Fruit fly (Drosophila melanogaster) S2 (cell line): ENCODE results near the gene Myo28B1.

Experiments used
- CG8478 ChIP-seq: fragments of >200 bp; optimal IDR thresholded peaks from 2 replicates; lab custom pipeline; 2018
- CTCF ChIP-seq, 2 experiments: fragments of >200 bp; optimal IDR thresholded peaks; 2 replicates each; lab custom pipeline; 2018

DNA sequence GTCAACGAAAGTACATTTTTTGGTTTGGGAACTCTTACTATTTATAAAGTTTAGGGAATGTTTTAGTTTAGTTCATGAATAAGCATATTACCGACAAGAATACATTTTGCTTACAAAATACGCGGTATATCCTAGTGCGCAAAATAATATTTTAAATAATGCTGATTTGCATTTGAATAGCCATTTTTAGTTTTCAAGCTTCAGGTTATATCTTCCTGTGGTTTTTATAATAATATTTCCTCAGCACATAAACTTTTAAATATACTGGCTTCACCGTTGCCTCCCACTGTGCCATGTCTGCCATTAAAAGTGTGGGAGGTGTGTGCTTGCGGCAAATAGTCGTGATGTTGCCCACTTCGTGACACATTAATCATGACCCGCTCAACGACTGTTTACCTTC lies 5.8 kb upstream of the Myo28B1 start:
- no peak for TF ChIP-seq CTCF (optimal IDR thresholded peaks at IDR 0.05; lab: Kevin White, UChicago)
- no peak for TF ChIP-seq CG8478 (lab: Kevin White, UChicago)
